Fruit fly (Drosophila melanogaster) whole organism, wandering third instar larva: Measurements from ENCODE around the gene CG42579.

ENCODE experiments used
- Abd-B ChIP-seq: fragments of >200 bp; optimal IDR thresholded peaks from 2 replicates; lab custom pipeline; 2017; ENCODE audit warnings: missing biosample characterization, missing genetic modification characterization
- CG32264 ChIP-seq: fragments of 200-800 bp; sonication (Bioruptor generic); optimal IDR thresholded peaks from 2 replicates; lab custom pipeline; 2016; ENCODE audit warnings: missing biosample characterization, missing genetic modification characterization
- CG9705 ChIP-seq: fragments of 200-800 bp; sonication (Bioruptor generic); optimal IDR thresholded peaks from 2 replicates; lab custom pipeline; 2018; ENCODE audit warnings: missing biosample characterization, mild to moderate bottlenecking, missing genetic modification characterization
- CrebA ChIP-seq: fragments of 200-800 bp; sonication (Bioruptor generic); optimal IDR thresholded peaks from 2 replicates; lab custom pipeline; 2016; ENCODE audit warnings: missing biosample characterization, mild to moderate bottlenecking, missing genetic modification characterization, borderline replicate concordance
- Dfd ChIP-seq: fragments of >200 bp; optimal IDR thresholded peaks from 2 replicates; lab custom pipeline; 2017; ENCODE audit warnings: missing biosample characterization, missing genetic modification characterization
- GATAd ChIP-seq: sonication (Bioruptor generic); optimal IDR thresholded peaks from 2 replicates; lab custom pipeline; 2016; ENCODE audit warnings: missing biosample characterization, missing genetic modification characterization
- HLH106 ChIP-seq: fragments of 200-800 bp; optimal IDR thresholded peaks from 3 replicates; lab custom pipeline; 2019; ENCODE audit warnings: missing biosample characterization, mild to moderate bottlenecking, missing genetic modification characterization, moderate library complexity
- Hnf4 ChIP-seq: fragments of 200-800 bp; sonication (Bioruptor generic); optimal IDR thresholded peaks from 2 replicates; lab custom pipeline; 2016; ENCODE audit warnings: missing biosample characterization, mild to moderate bottlenecking, missing genetic modification characterization
- Hr78 ChIP-seq: fragments of >200 bp; optimal IDR thresholded peaks from 2 replicates; lab custom pipeline; 2017; ENCODE audit warnings: missing biosample characterization, missing genetic modification characterization
- Hr83 ChIP-seq: fragments of 200-300 bp; sonication (Bioruptor generic); optimal IDR thresholded peaks from 2 replicates; lab custom pipeline; 2016; ENCODE audit warnings: missing biosample characterization, mild to moderate bottlenecking, missing genetic modification characterization, moderate library complexity; ENCODE audit not compliant: poor library complexity, severe bottlenecking
- Jra ChIP-seq: sonication (Bioruptor generic); optimal IDR thresholded peaks from 2 replicates; lab custom pipeline; 2016; ENCODE audit warnings: missing biosample characterization, missing genetic modification characterization
- Mio ChIP-seq: sonication (Bioruptor generic); optimal IDR thresholded peaks from 2 replicates; lab custom pipeline; 2016; ENCODE audit warnings: missing biosample characterization, missing genetic modification characterization
- Myc ChIP-seq: fragments of >200 bp; optimal IDR thresholded peaks from 2 replicates; lab custom pipeline; 2017
- N ChIP-seq: fragments of >200 bp; optimal IDR thresholded peaks from 2 replicates; lab custom pipeline; 2018; ENCODE audit warnings: missing biosample characterization, missing external identifiers, missing genetic modification characterization
- OdsH ChIP-seq: fragments of 200-800 bp; sonication (Bioruptor generic); optimal IDR thresholded peaks from 2 replicates; lab custom pipeline; 2016; ENCODE audit warnings: missing biosample characterization, mild to moderate bottlenecking, missing genetic modification characterization
- Rel ChIP-seq, 2 experiments: fragments of 200-800 bp; sonication (Bioruptor generic) in 1 of 2; optimal IDR thresholded peaks; 2 replicates in 1 of 2; 3 replicates in 1 of 2; lab custom pipeline; 2016 to 2019; ENCODE audit warnings: mild to moderate bottlenecking in 2 of 2, missing biosample characterization in 2 of 2, missing genetic modification characterization in 2 of 2, moderate library complexity in 1 of 2
- Sp1 ChIP-seq: fragments of 200-800 bp; sonication (Bioruptor generic); optimal IDR thresholded peaks from 3 replicates; lab custom pipeline; 2019; ENCODE audit warnings: missing biosample characterization, mild to moderate bottlenecking, missing genetic modification characterization, moderate library complexity
- Vsx2 ChIP-seq: fragments of 200-300, 225-300 bp; sonication (Bioruptor generic); optimal IDR thresholded peaks from 2 replicates; lab custom pipeline; 2018; ENCODE audit warnings: missing biosample characterization, missing genetic modification characterization; ENCODE audit not compliant: partially characterized antibody
- br ChIP-seq: fragments of 200-800 bp; sonication (Bioruptor generic); optimal IDR thresholded peaks from 2 replicates; lab custom pipeline; 2016; ENCODE audit warnings: missing biosample characterization, missing genetic modification characterization
- brk ChIP-seq: fragments of 200-800 bp; sonication (Bioruptor generic); optimal IDR thresholded peaks from 2 replicates; lab custom pipeline; 2016; ENCODE audit warnings: missing biosample characterization, mild to moderate bottlenecking, missing genetic modification characterization
- dl ChIP-seq, 2 experiments: fragments of 175-275, 200-275 bp in 1 of 2; fragments of 200-275 bp in 1 of 2; sonication (Bioruptor generic); optimal IDR thresholded peaks; lab custom pipeline; 2018; ENCODE audit warnings: mild to moderate bottlenecking in 2 of 2, missing biosample characterization in 2 of 2, missing genetic modification characterization in 2 of 2, moderate library complexity in 2 of 2; ENCODE audit not compliant: partially characterized antibody in 2 of 2, insufficient read depth in 1 of 2
- dmrt93B ChIP-seq: fragments of 200-800 bp; sonication (Bioruptor generic); optimal IDR thresholded peaks from 2 replicates; lab custom pipeline; 2018; ENCODE audit warnings: missing biosample characterization, mild to moderate bottlenecking, missing genetic modification characterization
- ey ChIP-seq: fragments of 200-800 bp; sonication (Bioruptor generic); optimal IDR thresholded peaks from 2 replicates; lab custom pipeline; 2016; ENCODE audit warnings: missing biosample characterization, missing genetic modification characterization
- foxo ChIP-seq, 2 experiments: fragments of 200-800 bp; sonication (Bioruptor generic); optimal IDR thresholded peaks; 2 replicates in 1 of 2; 3 replicates in 1 of 2; lab custom pipeline; 2016 to 2017; ENCODE audit warnings: missing biosample characterization in 2 of 2, missing genetic modification characterization in 2 of 2
- fru ChIP-seq: fragments of 200-800 bp; sonication (Bioruptor generic); optimal IDR thresholded peaks from 3 replicates; lab custom pipeline; 2016; ENCODE audit warnings: missing biosample characterization, mild to moderate bottlenecking, missing genetic modification characterization
- h ChIP-seq: fragments of 200-800 bp; sonication (Bioruptor generic); optimal IDR thresholded peaks from 3 replicates; lab custom pipeline; 2016; ENCODE audit warnings: missing biosample characterization, mild to moderate bottlenecking, missing genetic modification characterization
- jim ChIP-seq: fragments of 175-275, 200-325 bp; sonication (Bioruptor generic); optimal IDR thresholded peaks from 2 replicates; lab custom pipeline; 2016; ENCODE audit warnings: missing biosample characterization, mild to moderate bottlenecking, missing genetic modification characterization
- lola ChIP-seq: fragments of >200 bp; optimal IDR thresholded peaks from 2 replicates; lab custom pipeline; 2017; ENCODE audit warnings: missing biosample characterization, missing genetic modification characterization
- pan ChIP-seq: fragments of >200 bp; optimal IDR thresholded peaks from 2 replicates; lab custom pipeline; 2017
- psq ChIP-seq: fragments of 200-800 bp; sonication (Bioruptor generic); optimal IDR thresholded peaks from 3 replicates; lab custom pipeline; 2017; ENCODE audit warnings: missing biosample characterization, mild to moderate bottlenecking, missing genetic modification characterization, moderate library complexity
- rgr ChIP-seq: fragments of 200-800 bp; sonication (Bioruptor generic); optimal IDR thresholded peaks from 3 replicates; lab custom pipeline; 2016; ENCODE audit warnings: missing biosample characterization, mild to moderate bottlenecking, missing genetic modification characterization
- sage ChIP-seq: fragments of 200-800 bp; sonication (Bioruptor generic); optimal IDR thresholded peaks from 2 replicates; lab custom pipeline; 2016; ENCODE audit warnings: missing biosample characterization, mild to moderate bottlenecking, missing genetic modification characterization
- sv ChIP-seq: fragments of 200-800 bp; sonication (Bioruptor generic); optimal IDR thresholded peaks from 3 replicates; lab custom pipeline; 2016; ENCODE audit warnings: missing biosample characterization, missing genetic modification characterization
- tai ChIP-seq: sonication (Bioruptor generic); optimal IDR thresholded peaks from 2 replicates; lab custom pipeline; 2016; ENCODE audit warnings: missing biosample characterization, missing genetic modification characterization
- usp ChIP-seq: fragments of >200 bp; optimal IDR thresholded peaks from 2 replicates; lab custom pipeline; 2017; ENCODE audit warnings: missing biosample characterization, missing genetic modification characterization
- woc ChIP-seq: sonication (Bioruptor generic); optimal IDR thresholded peaks from 2 replicates; lab custom pipeline; 2016; ENCODE audit warnings: missing biosample characterization, mild to moderate bottlenecking, missing genetic modification characterization

CG42579 gene

DNA sequence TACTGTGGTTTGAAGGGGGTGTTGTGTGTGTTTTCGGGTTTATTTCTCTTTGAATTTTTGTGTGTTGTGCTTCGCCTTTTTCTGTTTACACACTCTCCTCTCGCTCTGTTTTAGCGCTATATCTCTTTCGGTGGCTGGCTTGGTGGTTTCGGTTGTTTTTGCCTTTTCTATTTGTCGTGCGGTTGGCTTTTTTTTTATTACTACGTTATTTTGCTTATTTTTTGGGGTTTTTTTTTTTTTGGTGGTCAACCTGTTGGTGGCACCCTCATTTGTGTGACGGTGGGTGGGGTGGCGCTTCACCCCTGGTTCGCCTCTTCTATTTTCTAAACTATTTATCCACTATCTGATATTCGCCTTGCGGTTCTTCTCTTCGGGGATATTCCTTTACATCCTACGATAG is 36.5 kb upstream of the CG42579 start:
- TF ChIP-seq Abd-B (GFP tag; lab: Kevin White, UChicago) (no peak), dl (GFP tag; optimal IDR thresholded peaks at IDR 0.05; lab: Kevin White, UChicago; ENCODE audit: insufficient read depth in 1 of 2, partially characterized antibody in 2 of 2) (no peak), lola (GFP tag; lab: Kevin White, UChicago) (no peak), Mio (no peak), Jra (GFP tag; lab: Kevin White, UChicago) (no peak), jim (no peak), Hr78 (GFP tag; lab: Kevin White, UChicago) (no peak), psq (peak; percentile 41)
- TF ChIP-seq, all 38 proteins: peak for 1

DNA sequence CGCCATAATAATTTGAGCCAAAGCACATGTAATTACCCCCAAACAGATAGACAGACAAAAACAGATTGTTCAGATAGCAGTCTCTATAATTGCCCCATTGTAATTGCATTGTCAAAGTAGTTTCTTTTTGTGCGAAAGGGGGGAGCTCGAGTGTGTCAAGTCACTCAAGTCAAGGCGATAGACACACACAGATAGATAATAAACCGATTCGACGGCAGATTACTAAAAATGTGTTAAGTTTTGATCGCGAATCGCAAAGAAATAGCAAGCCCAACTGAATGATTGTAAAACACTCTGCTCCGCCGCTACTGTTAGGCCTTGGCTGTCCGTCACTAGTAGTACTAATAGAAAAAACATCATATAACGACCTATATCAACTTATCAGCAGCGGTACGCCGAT is 34.8 kb upstream of the CG42579 start:
- TF ChIP-seq GATAd (GFP tag; lab: Kevin White, UChicago) (no peak), dmrt93B (GFP tag; lab: Kevin White, UChicago) (no peak), dl (GFP tag; optimal IDR thresholded peaks at IDR 0.05; lab: Kevin White, UChicago; ENCODE audit: insufficient read depth in 1 of 2, partially characterized antibody in 2 of 2) (no peak), Mio (no peak), br (GFP tag; lab: Kevin White, UChicago) (no peak), h (GFP tag; lab: Kevin White, UChicago) (no peak), woc (GFP tag; lab: Kevin White, UChicago) (no peak), Jra (GFP tag; lab: Kevin White, UChicago) (no peak), CG9705 (GFP tag; lab: Kevin White, UChicago) (no peak)

- TF ChIP-seq Dfd (GFP tag; lab: Kevin White, UChicago) (no peak), dmrt93B (GFP tag; lab: Kevin White, UChicago) (no peak), Mio (no peak), lola (GFP tag; lab: Kevin White, UChicago) (no peak), jim (no peak), psq (no peak), tai (GFP tag; lab: Kevin White, UChicago) (no peak), Jra (GFP tag; lab: Kevin White, UChicago) (no peak), HLH106 (tag; lab: Kevin White, UChicago) (no peak), dl (GFP tag; optimal IDR thresholded peaks at IDR 0.05; lab: Kevin White, UChicago; ENCODE audit: insufficient read depth in 1 of 2, partially characterized antibody in 2 of 2) (no peak), CG9705 (GFP tag; lab: Kevin White, UChicago) (no peak), ey (GFP tag; lab: Kevin White, UChicago) (no peak), sv (GFP tag; lab: Kevin White, UChicago) (no peak), usp (GFP tag; lab: Kevin White, UChicago) (no peak), foxo (GFP tag; optimal IDR thresholded peaks at IDR 0.05; lab: Kevin White, UChicago) (no peak), brk (GFP tag; lab: Kevin White, UChicago) (no peak)
These were observed 32.3 kb upstream of the CG42579 start for dm6 chrX:20495117-20495516.

- TF ChIP-seq foxo (GFP tag; optimal IDR thresholded peaks at IDR 0.05; lab: Kevin White, UChicago) = peak in 1 of 2 experiments; percentile 57
- TF ChIP-seq CG32264 (GFP tag; lab: Kevin White, UChicago) = no peak
- TF ChIP-seq h (GFP tag; lab: Kevin White, UChicago) = peak; percentile 59
- TF ChIP-seq CrebA = no peak
- no peak for TF ChIP-seq GATAd (GFP tag; lab: Kevin White, UChicago)
- TF ChIP-seq Abd-B (GFP tag; lab: Kevin White, UChicago) = no peak
- peak; percentile 54 for TF ChIP-seq sv (GFP tag; lab: Kevin White, UChicago)
- TF ChIP-seq OdsH (GFP tag; lab: Kevin White, UChicago) = peak; percentile 28
- peak; percentile 23 for TF ChIP-seq woc (GFP tag; lab: Kevin White, UChicago)
- no peak for TF ChIP-seq usp (GFP tag; lab: Kevin White, UChicago)
- no peak for TF ChIP-seq brk (GFP tag; lab: Kevin White, UChicago)
- no peak for TF ChIP-seq Dfd (GFP tag; lab: Kevin White, UChicago)
- TF ChIP-seq br (GFP tag; lab: Kevin White, UChicago) = peak; percentile 44
- peak; percentile 35 for TF ChIP-seq HLH106 (tag; lab: Kevin White, UChicago)
- peak; percentile 49 for TF ChIP-seq pan (lab: Kevin White, UChicago)
- TF ChIP-seq psq = peak; percentile 37
- TF ChIP-seq lola (GFP tag; lab: Kevin White, UChicago) = no peak
- TF ChIP-seq Sp1 = peak; percentile 35
- no peak for TF ChIP-seq Hr83
- TF ChIP-seq Hnf4 (GFP tag; lab: Kevin White, UChicago) = peak; percentile 1
- no peak for TF ChIP-seq Jra (GFP tag; lab: Kevin White, UChicago)
- TF ChIP-seq fru = peak; percentile 45
- TF ChIP-seq sage (GFP tag; lab: Kevin White, UChicago) = no peak
- TF ChIP-seq CG9705 (GFP tag; lab: Kevin White, UChicago) = no peak
- no peak for TF ChIP-seq Vsx2 (GFP tag; lab: Kevin White, UChicago)
- no peak for TF ChIP-seq tai (GFP tag; lab: Kevin White, UChicago)
- no peak for TF ChIP-seq Hr78 (GFP tag; lab: Kevin White, UChicago)
- TF ChIP-seq rgr (GFP tag; lab: Kevin White, UChicago) = peak; percentile 52
- no peak for TF ChIP-seq Myc (lab: Kevin White, UChicago)
- TF ChIP-seq N (GFP tag; lab: Kevin White, UChicago) = no peak
- TF ChIP-seq jim = no peak
- TF ChIP-seq dmrt93B (GFP tag; lab: Kevin White, UChicago) = no peak
- peak; percentile 40 for TF ChIP-seq ey (GFP tag; lab: Kevin White, UChicago)
- no peak for TF ChIP-seq Rel (GFP tag; optimal IDR thresholded peaks at IDR 0.05; lab: Kevin White, UChicago)
- no peak for TF ChIP-seq Rel (tag; optimal IDR thresholded peaks at IDR 0.05; lab: Kevin White, UChicago)
These were observed 31.4 kb upstream of the CG42579 start for dm6 chrX:20495767-20496656.
